Worm (Caenorhabditis elegans): ENCODE data around the gene srv-3.
A peak's percentile ranks its signal among the peaks of the same experiment; 100 is the strongest.

DNA sequence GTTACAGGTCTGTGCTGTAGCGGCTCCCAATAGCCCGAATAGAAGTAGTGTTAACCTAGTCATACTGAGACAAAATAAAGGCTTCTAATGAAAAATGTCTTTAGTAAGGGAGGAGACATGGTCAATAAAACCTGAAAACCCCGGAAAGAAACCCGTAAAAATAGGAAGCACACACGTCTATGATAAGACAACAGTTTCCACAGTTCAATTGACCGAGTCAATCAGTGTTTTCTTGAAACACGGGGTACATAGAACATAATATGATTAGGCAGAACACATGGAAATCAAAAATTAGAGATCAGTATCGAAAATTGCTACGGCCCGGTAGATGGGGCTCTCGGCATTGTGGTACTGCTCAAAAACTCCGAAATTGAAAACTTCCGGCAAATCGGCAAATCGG, 42.4 kb upstream of the srv-3 start, which contains the start of gene clec-49:
- TF ChIP-seq snpc-4 (tag; optimal IDR thresholded peaks at IDR 0.05) = no peak
- no peak for TF ChIP-seq fos-1 (tag; optimal IDR thresholded peaks at IDR 0.05)
- peak; percentile 1 for TF ChIP-seq elt-2 (tag; optimal IDR thresholded peaks at IDR 0.05)
- TF ChIP-seq pqm-1 (tag; optimal IDR thresholded peaks at IDR 0.05) = no peak
- no peak for TF ChIP-seq ceh-88 (GFP tag; IDR thresholded peaks at IDR 0.05)
- no peak for TF ChIP-seq nhr-28 (tag; optimal IDR thresholded peaks at IDR 0.05)
